Worm (Caenorhabditis elegans) whole organism, late embryonic: ENCODE data around the gene pyr-1.

ENCODE experiments used
- ama-1 ChIP-seq: fragments of 150-350 bp; optimal IDR thresholded peaks from 2 replicates; lab custom pipeline; 2014
- elt-2 ChIP-seq: sonication (generic microtip); optimal IDR thresholded peaks from 2 replicates; lab custom pipeline; 2016; ENCODE audit warnings: missing genetic modification reagents, missing genetic modification characterization, missing compliant biosample characterization
- lin-11 ChIP-seq: fragments of 200-800 bp; sonication (Bioruptor generic); optimal IDR thresholded peaks from 2 replicates; lab custom pipeline; 2018; ENCODE audit warnings: mild to moderate bottlenecking, missing genetic modification characterization, missing compliant biosample characterization
- tbx-2 ChIP-seq: sonication (generic microtip); optimal IDR thresholded peaks from 2 replicates; lab custom pipeline; 2016; ENCODE audit warnings: missing genetic modification characterization, missing compliant biosample characterization

ce11 chrII:8670835-8671234 lies 19.9 kb downstream of the pyr-1 start:
- TF ChIP-seq elt-2 (no peak), tbx-2 (tag; lab: Kevin White, UChicago) (no peak), ama-1 (no peak), lin-11 (tag; lab: Kevin White, UChicago) (no peak)
